Worm (Caenorhabditis elegans): ENCODE data around the gene srv-2.
A peak's percentile ranks its signal among the peaks of the same experiment; 100 is the strongest.

Gene srv-2

DNA sequence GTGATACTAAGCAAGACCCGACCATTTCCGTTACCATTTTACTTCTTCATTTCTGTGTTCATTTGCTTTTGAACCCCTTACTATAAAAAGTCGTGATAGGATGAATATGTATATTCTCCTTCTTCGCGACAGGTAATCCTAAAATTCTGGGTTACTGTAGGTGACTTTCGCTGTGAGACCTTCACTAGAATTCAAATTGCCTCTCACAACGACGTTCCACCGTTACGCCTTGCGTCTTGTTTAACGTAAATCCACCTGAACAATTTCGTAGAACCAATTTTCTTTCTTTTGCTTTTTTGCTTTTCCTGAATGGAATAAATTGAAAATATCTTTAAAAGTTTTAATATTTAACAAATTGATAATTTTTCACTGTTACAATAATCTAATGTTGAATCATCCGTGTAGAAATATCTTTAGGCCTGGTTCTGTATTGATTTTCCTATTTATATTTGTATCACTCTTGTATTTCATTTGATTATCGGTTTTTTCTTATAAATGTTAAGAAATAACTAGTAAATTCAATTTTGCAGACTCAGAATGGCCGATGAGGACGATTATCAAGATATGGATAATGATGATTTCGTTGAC, 23.1 kb downstream of the srv-2 start, which contains the start of gene rpb-6:
TSS of gene rpb-6 (plus strand) at position 538 of the 588 bp plus-strand sequence.
- no peak for TF ChIP-seq tbx-2 (tag; optimal IDR thresholded peaks at IDR 0.05)
- TF ChIP-seq zip-4 (GFP tag; optimal IDR thresholded peaks at IDR 0.05), result no peak
- no peak for TF ChIP-seq unc-98 (GFP tag; IDR thresholded peaks at IDR 0.05)
- TF ChIP-seq snu-23 (GFP tag; optimal IDR thresholded peaks at IDR 0.05), result peak; percentile 17
- no peak for TF ChIP-seq mdl-1 (tag; optimal IDR thresholded peaks at IDR 0.05)
- no peak for TF ChIP-seq elt-2 (tag; optimal IDR thresholded peaks at IDR 0.05)
- TF ChIP-seq dpl-1 (GFP tag; optimal IDR thresholded peaks at IDR 0.05), result peak; percentile 75 to 88 (median 84)
- peak; percentile 24 for TF ChIP-seq lin-13 (GFP tag; optimal IDR thresholded peaks at IDR 0.05)
- no peak for TF ChIP-seq lir-3 (tag; optimal IDR thresholded peaks at IDR 0.05; ENCODE audit: poor library complexity)
- no peak for TF ChIP-seq fos-1 (tag; optimal IDR thresholded peaks at IDR 0.05)
- no peak for TF ChIP-seq dsc-1 (tag; optimal IDR thresholded peaks at IDR 0.05)
- TF ChIP-seq elt-3 (tag; optimal IDR thresholded peaks at IDR 0.05), result peak in 1 of 6 experiments; percentile 2
- no peak for TF ChIP-seq nhr-76 (tag; optimal IDR thresholded peaks at IDR 0.05)
- peak; percentile 25 for TF ChIP-seq C16A3.4 (tag; optimal IDR thresholded peaks at IDR 0.05)
- peak; percentile 7 for TF ChIP-seq nhr-20 (tag; optimal IDR thresholded peaks at IDR 0.05)
- TF ChIP-seq alr-1 (tag; optimal IDR thresholded peaks at IDR 0.05; ENCODE audit: borderline replicate concordance), result no peak
- TF ChIP-seq isw-1 (GFP tag; IDR thresholded peaks at IDR 0.05), result no peak
- peak; percentile 37 to 87 for TF ChIP-seq efl-1 (optimal IDR thresholded peaks at IDR 0.05)
- TF ChIP-seq efl-1 (GFP tag; optimal IDR thresholded peaks at IDR 0.05 in 1 of 2), result peak; percentile 87 to 99
- TF ChIP-seq F16B12.6 (tag; optimal IDR thresholded peaks at IDR 0.05), result no peak
- TF ChIP-seq fkh-4 (tag; optimal IDR thresholded peaks at IDR 0.05; ENCODE audit: borderline replicate concordance), result no peak
- TF ChIP-seq pag-3 (tag; optimal IDR thresholded peaks at IDR 0.05; ENCODE audit: borderline replicate concordance, insufficient read depth), result no peak
- TF ChIP-seq ztf-4 (tag; optimal IDR thresholded peaks at IDR 0.05), result no peak
- no peak for TF ChIP-seq nhr-12 (tag; optimal IDR thresholded peaks at IDR 0.05)
- no peak for TF ChIP-seq mab-9 (GFP tag; IDR thresholded peaks at IDR 0.05)
- peak; percentile 52 for TF ChIP-seq mep-1 (tag; optimal IDR thresholded peaks at IDR 0.05)
- no peak for TF ChIP-seq unc-30 (tag; optimal IDR thresholded peaks at IDR 0.05)
- TF ChIP-seq blmp-1 (tag; optimal IDR thresholded peaks at IDR 0.05), result peak; percentile 54
- no peak for TF ChIP-seq ceh-82 (tag; optimal IDR thresholded peaks at IDR 0.05)
- TF ChIP-seq nhr-47 (tag; optimal IDR thresholded peaks at IDR 0.05), result peak; percentile 38
- no peak for TF ChIP-seq nhr-237 (tag; optimal IDR thresholded peaks at IDR 0.05)
- no peak for TF ChIP-seq snpc-4 (tag; optimal IDR thresholded peaks at IDR 0.05)
- TF ChIP-seq ceh-90 (tag; optimal IDR thresholded peaks at IDR 0.05), result no peak
- no peak for TF ChIP-seq sup-37 (GFP tag; optimal IDR thresholded peaks at IDR 0.05)
- TF ChIP-seq pax-3 (tag; optimal IDR thresholded peaks at IDR 0.05), result no peak
- no peak for TF ChIP-seq ceh-88 (GFP tag; IDR thresholded peaks at IDR 0.05)
- no peak for TF ChIP-seq egl-13 (tag; optimal IDR thresholded peaks at IDR 0.05)
- TF ChIP-seq rnt-1 (tag; optimal IDR thresholded peaks at IDR 0.05), result peak; percentile 41
- TF ChIP-seq vab-15 (tag; optimal IDR thresholded peaks at IDR 0.05), result no peak
- TF ChIP-seq lsy-2 (tag; optimal IDR thresholded peaks at IDR 0.05), result peak; percentile 52 to 86
- TF ChIP-seq nhr-71 (tag; optimal IDR thresholded peaks at IDR 0.05), result peak; percentile 39
- TF ChIP-seq ama-1 (optimal IDR thresholded peaks at IDR 0.05), result no peak
- TF ChIP-seq hlh-4 (tag; optimal IDR thresholded peaks at IDR 0.05), result no peak
- TF ChIP-seq tlp-1 (tag; optimal IDR thresholded peaks at IDR 0.05), result no peak
- TF ChIP-seq fkh-8 (tag; optimal IDR thresholded peaks at IDR 0.05), result no peak
- no peak for TF ChIP-seq unc-130 (tag; optimal IDR thresholded peaks at IDR 0.05)
- peak; percentile 20 for TF ChIP-seq skn-1 (tag; optimal IDR thresholded peaks at IDR 0.05)
- no peak for TF ChIP-seq ceh-63 (GFP tag; optimal IDR thresholded peaks at IDR 0.05)
- TF ChIP-seq grh-1 (GFP tag; IDR thresholded peaks at IDR 0.05), result no peak
- no peak for TF ChIP-seq nhr-11 (tag; optimal IDR thresholded peaks at IDR 0.05)
- no peak for TF ChIP-seq nhr-77 (tag; optimal IDR thresholded peaks at IDR 0.05)
- no peak for TF ChIP-seq unc-62 (GFP tag; optimal IDR thresholded peaks at IDR 0.05)
- TF ChIP-seq lin-35 (GFP tag; optimal IDR thresholded peaks at IDR 0.05), result peak; percentile 73 to 94
